Worm (Caenorhabditis elegans): ENCODE data around the gene lit-1.
A peak's percentile ranks its signal among the peaks of the same experiment; 100 is the strongest.

lit-1 gene

ce11 chrIII:13716266-13716665 lies 14.5 kb downstream of the lit-1 start:
- TF ChIP-seq jun-1 (tag; optimal IDR thresholded peaks at IDR 0.05) (no peak), zag-1 (tag; optimal IDR thresholded peaks at IDR 0.05) (no peak), unc-30 (tag; optimal IDR thresholded peaks at IDR 0.05) (no peak), alr-1 (tag; optimal IDR thresholded peaks at IDR 0.05; ENCODE audit: borderline replicate concordance) (no peak), nhr-47 (tag; optimal IDR thresholded peaks at IDR 0.05) (peak; percentile 74), zip-4 (GFP tag; optimal IDR thresholded peaks at IDR 0.05) (peak; percentile 48), tbx-2 (tag; optimal IDR thresholded peaks at IDR 0.05) (no peak), nhr-71 (tag; optimal IDR thresholded peaks at IDR 0.05) (peak; percentile 87), mep-1 (tag; optimal IDR thresholded peaks at IDR 0.05) (peak; percentile 39), lir-3 (tag; optimal IDR thresholded peaks at IDR 0.05; ENCODE audit: poor library complexity) (no peak), aly-2 (tag; optimal IDR thresholded peaks at IDR 0.05) (no peak), efl-1 (optimal IDR thresholded peaks at IDR 0.05) (no peak), efl-1 (GFP tag; optimal IDR thresholded peaks at IDR 0.05 in 1 of 2) (no peak), unc-130 (tag; optimal IDR thresholded peaks at IDR 0.05) (no peak), C34B4.2 (tag; optimal IDR thresholded peaks at IDR 0.05) (no peak), ets-5 (GFP tag; IDR thresholded peaks at IDR 0.05) (no peak), nhr-84 (tag; optimal IDR thresholded peaks at IDR 0.05) (no peak), nhr-237 (tag; optimal IDR thresholded peaks at IDR 0.05) (no peak), nhr-11 (tag; optimal IDR thresholded peaks at IDR 0.05) (peak; percentile 82), nhr-20 (tag; optimal IDR thresholded peaks at IDR 0.05) (peak; percentile 13), fkh-8 (tag; optimal IDR thresholded peaks at IDR 0.05) (peak; percentile 96), unc-98 (GFP tag; IDR thresholded peaks at IDR 0.05) (no peak), pqm-1 (tag; optimal IDR thresholded peaks at IDR 0.05) (no peak), swsn-7 (tag; optimal IDR thresholded peaks at IDR 0.05) (peak; percentile 32), unc-62 (GFP tag; optimal IDR thresholded peaks at IDR 0.05) (no peak), tlp-1 (tag; optimal IDR thresholded peaks at IDR 0.05) (no peak), grh-1 (GFP tag; IDR thresholded peaks at IDR 0.05) (no peak), mdl-1 (tag; optimal IDR thresholded peaks at IDR 0.05) (no peak), blmp-1 (tag; optimal IDR thresholded peaks at IDR 0.05) (no peak), dsc-1 (tag; optimal IDR thresholded peaks at IDR 0.05) (no peak), lin-14 (GFP tag; optimal IDR thresholded peaks at IDR 0.05) (peak; percentile 55), C04F5.9 (tag; optimal IDR thresholded peaks at IDR 0.05) (no peak), nhr-77 (tag; optimal IDR thresholded peaks at IDR 0.05) (no peak), lin-39 (tag; optimal IDR thresholded peaks at IDR 0.05) (no peak), elt-2 (tag; optimal IDR thresholded peaks at IDR 0.05) (no peak), skn-1 (tag; optimal IDR thresholded peaks at IDR 0.05) (peak; percentile 90), sox-4 (tag; optimal IDR thresholded peaks at IDR 0.05) (peak; percentile 39), lsy-2 (tag; optimal IDR thresholded peaks at IDR 0.05) (peak in 1 of 2 experiments; percentile 25), lin-15B (tag; optimal IDR thresholded peaks at IDR 0.05) (no peak), hlh-17 (GFP tag; optimal IDR thresholded peaks at IDR 0.05; ENCODE audit: borderline replicate concordance) (no peak), pax-3 (tag; optimal IDR thresholded peaks at IDR 0.05) (peak; percentile 63), mef-2 (tag; optimal IDR thresholded peaks at IDR 0.05) (no peak), ztf-11 (tag; optimal IDR thresholded peaks at IDR 0.05) (no peak), lin-13 (GFP tag; optimal IDR thresholded peaks at IDR 0.05) (peak; percentile 43)

- TF ChIP-seq sox-4 (tag; optimal IDR thresholded peaks at IDR 0.05) (no peak), dsc-1 (tag; optimal IDR thresholded peaks at IDR 0.05) (peak; percentile 77), fkh-8 (tag; optimal IDR thresholded peaks at IDR 0.05) (peak; percentile 52), nhr-20 (tag; optimal IDR thresholded peaks at IDR 0.05) (peak; percentile 13), fos-1 (tag; optimal IDR thresholded peaks at IDR 0.05) (no peak), nhr-85 (tag) (peak; percentile 48), ztf-4 (tag; optimal IDR thresholded peaks at IDR 0.05) (peak; percentile 9), lin-39 (tag; optimal IDR thresholded peaks at IDR 0.05) (no peak), nhr-71 (tag; optimal IDR thresholded peaks at IDR 0.05) (peak; percentile 1), egl-13 (tag; optimal IDR thresholded peaks at IDR 0.05) (peak; percentile 49)
These were observed 15.0 kb downstream of the lit-1 start for ce11 chrIII:13716831-13717230.

Data from whole organism, L1 larva.